Worm (Caenorhabditis elegans): Measurements from ENCODE around the gene F35F11.2.
A peak's percentile ranks its signal among the peaks of the same experiment; 100 is the strongest.

Gene F35F11.2

DNA sequence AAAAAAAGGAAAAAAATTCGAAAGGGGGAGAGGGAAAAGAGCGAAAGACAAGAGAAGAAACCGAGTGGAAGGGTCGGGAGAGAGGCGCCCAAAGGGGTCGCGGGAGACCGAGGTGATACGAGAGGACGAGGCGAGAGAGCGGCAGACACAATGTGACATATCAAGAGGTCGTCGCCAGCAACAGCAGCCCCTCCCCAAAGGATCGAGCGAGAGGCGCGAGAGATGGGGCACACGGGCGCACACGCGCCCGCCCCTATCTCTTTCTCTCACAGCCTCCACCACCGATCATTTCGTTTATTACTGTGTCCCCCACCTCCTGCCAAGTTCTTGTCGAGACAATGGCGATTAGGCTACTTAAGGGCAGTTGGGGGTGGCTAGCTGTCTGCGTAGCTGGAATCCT, 11.9 kb upstream of the F35F11.2 start (continued):
- TF ChIP-seq tlp-1 (tag; optimal IDR thresholded peaks at IDR 0.05) (no peak), isw-1 (GFP tag; IDR thresholded peaks at IDR 0.05) (no peak), ces-1 (GFP tag; optimal IDR thresholded peaks at IDR 0.05) (no peak), pax-3 (tag; optimal IDR thresholded peaks at IDR 0.05) (no peak), zag-1 (tag; optimal IDR thresholded peaks at IDR 0.05) (no peak), ceh-90 (tag; optimal IDR thresholded peaks at IDR 0.05) (no peak), snpc-4 (tag; optimal IDR thresholded peaks at IDR 0.05) (no peak), nhr-237 (tag; optimal IDR thresholded peaks at IDR 0.05) (peak; percentile 19), irx-1 (tag; optimal IDR thresholded peaks at IDR 0.05) (peak; percentile 15), dsc-1 (tag; optimal IDR thresholded peaks at IDR 0.05) (peak; percentile 35), unc-130 (tag; optimal IDR thresholded peaks at IDR 0.05) (peak; percentile 76), ztf-11 (tag; optimal IDR thresholded peaks at IDR 0.05) (no peak), Y116A8C.19 (tag; optimal IDR thresholded peaks at IDR 0.05; ENCODE audit: borderline replicate concordance) (no peak), fkh-4 (tag; optimal IDR thresholded peaks at IDR 0.05; ENCODE audit: borderline replicate concordance) (no peak)

DNA sequence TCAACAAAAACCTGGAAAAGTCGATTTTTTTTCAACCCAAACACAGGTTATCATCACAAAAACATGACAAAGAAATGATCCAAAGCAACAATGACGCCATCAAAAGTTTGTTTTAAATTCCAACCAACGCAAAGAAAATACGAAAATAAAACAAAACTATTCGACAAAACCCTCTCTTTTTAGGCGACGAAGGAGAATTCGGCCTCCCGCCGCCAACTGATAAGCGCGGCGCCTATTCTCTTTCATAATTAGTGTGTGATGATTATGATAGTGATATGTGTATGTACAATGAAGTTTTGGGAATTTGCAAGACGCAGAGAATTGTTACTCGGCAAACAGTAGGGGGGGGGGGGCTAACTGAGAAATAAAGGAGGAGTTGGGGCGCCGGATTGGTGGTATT, 10.8 kb upstream of the F35F11.2 start:
- TF ChIP-seq elt-3 (tag; optimal IDR thresholded peaks at IDR 0.05) = peak in 1 of 6 experiments; percentile 27
- TF ChIP-seq blmp-1 (tag; optimal IDR thresholded peaks at IDR 0.05) = peak; percentile 57
- TF ChIP-seq lin-35 (GFP tag; optimal IDR thresholded peaks at IDR 0.05) = peak in 1 of 2 experiments; percentile 44
- no peak for TF ChIP-seq aha-1 (tag; optimal IDR thresholded peaks at IDR 0.05)
- no peak for TF ChIP-seq nhr-76 (tag; optimal IDR thresholded peaks at IDR 0.05)
- TF ChIP-seq efl-1 (optimal IDR thresholded peaks at IDR 0.05) = no peak
- TF ChIP-seq efl-1 (GFP tag; optimal IDR thresholded peaks at IDR 0.05 in 1 of 2) = peak in 1 of 2 experiments; percentile 50
- TF ChIP-seq elt-2 (tag; optimal IDR thresholded peaks at IDR 0.05) = peak; percentile 63

DNA sequence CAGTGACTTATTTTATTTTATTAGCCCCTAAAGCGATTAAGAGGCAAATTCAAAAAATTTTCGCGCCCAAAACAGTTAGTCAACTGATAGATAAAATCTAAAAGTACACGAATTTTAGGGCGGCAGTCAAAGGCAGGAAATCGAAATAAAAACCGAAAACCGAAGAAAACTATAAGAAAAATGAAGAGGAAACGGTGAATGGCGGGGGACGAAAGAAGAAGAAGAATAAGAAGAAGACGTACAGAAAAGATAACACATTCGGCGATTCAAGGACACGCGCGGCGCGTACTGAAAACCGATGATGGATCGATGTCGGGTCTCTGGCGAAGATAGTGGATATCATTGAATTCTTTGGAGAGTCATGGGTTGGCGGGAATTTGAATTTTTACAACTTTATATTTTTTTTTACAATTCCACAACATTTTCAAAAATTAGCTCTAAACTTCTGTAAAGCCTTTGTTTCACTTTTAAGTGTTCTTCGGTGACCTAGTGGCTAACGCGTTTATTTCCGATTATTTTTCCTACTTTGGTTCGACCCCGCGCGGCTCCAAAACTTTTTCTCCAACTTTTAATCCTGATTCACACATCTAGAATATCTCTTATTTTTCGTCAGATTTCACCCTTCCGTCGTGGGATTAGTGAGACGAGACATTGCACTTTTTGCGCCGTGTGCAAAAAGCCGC, 9.0 kb upstream of the F35F11.2 start:
- TF ChIP-seq efl-3 (GFP tag; optimal IDR thresholded peaks at IDR 0.05) (no peak), ceh-8 (GFP tag; optimal IDR thresholded peaks at IDR 0.05) (no peak), ceh-82 (tag; optimal IDR thresholded peaks at IDR 0.05) (peak in 1 of 3 experiments; percentile 6), nhr-90 (tag; optimal IDR thresholded peaks at IDR 0.05; ENCODE audit: poor library complexity) (peak; percentile 68), unc-30 (tag; optimal IDR thresholded peaks at IDR 0.05) (no peak), rnt-1 (tag; optimal IDR thresholded peaks at IDR 0.05) (peak; percentile 35), jun-1 (tag; optimal IDR thresholded peaks at IDR 0.05) (no peak), C04F5.9 (tag; optimal IDR thresholded peaks at IDR 0.05) (no peak), lin-35 (GFP tag; optimal IDR thresholded peaks at IDR 0.05) (peak; percentile 72 to 85), F16B12.6 (tag; optimal IDR thresholded peaks at IDR 0.05) (no peak), efl-1 (optimal IDR thresholded peaks at IDR 0.05) (peak in 1 of 2 experiments; percentile 77), efl-1 (GFP tag; optimal IDR thresholded peaks at IDR 0.05 in 1 of 2) (peak; percentile 74 to 98), ces-1 (GFP tag; optimal IDR thresholded peaks at IDR 0.05) (no peak), nhr-71 (tag; optimal IDR thresholded peaks at IDR 0.05) (peak; percentile 71), nhr-12 (tag; optimal IDR thresholded peaks at IDR 0.05) (no peak), lin-14 (GFP tag; optimal IDR thresholded peaks at IDR 0.05) (peak; percentile 81), ets-5 (GFP tag; IDR thresholded peaks at IDR 0.05) (no peak), ama-1 (optimal IDR thresholded peaks at IDR 0.05) (no peak), mdl-1 (tag; optimal IDR thresholded peaks at IDR 0.05) (peak in 1 of 2 experiments; percentile 43), ztf-11 (tag; optimal IDR thresholded peaks at IDR 0.05) (no peak), zip-4 (GFP tag; optimal IDR thresholded peaks at IDR 0.05) (no peak), elt-3 (tag; optimal IDR thresholded peaks at IDR 0.05) (peak in 5 of 6 experiments; percentile 53 to 95 (median 73)), sox-4 (tag; optimal IDR thresholded peaks at IDR 0.05) (no peak), aly-2 (tag; optimal IDR thresholded peaks at IDR 0.05) (no peak), dpl-1 (GFP tag; optimal IDR thresholded peaks at IDR 0.05) (peak; percentile 69 to 80 (median 75)), nhr-19 (GFP tag; conservative IDR thresholded peaks at IDR 0.05) (peak; percentile 29; the same call in 1 of the 2 replicates), sup-37 (GFP tag; optimal IDR thresholded peaks at IDR 0.05) (no peak), lin-13 (GFP tag; optimal IDR thresholded peaks at IDR 0.05) (peak; percentile 72), irx-1 (tag; optimal IDR thresholded peaks at IDR 0.05) (no peak), mab-9 (GFP tag; IDR thresholded peaks at IDR 0.05) (no peak), pag-3 (tag; optimal IDR thresholded peaks at IDR 0.05; ENCODE audit: borderline replicate concordance, insufficient read depth) (peak; percentile 59), lsy-2 (tag; optimal IDR thresholded peaks at IDR 0.05) (peak in 1 of 2 experiments; percentile 49), elt-2 (tag; optimal IDR thresholded peaks at IDR 0.05) (no peak), nhr-85 (tag) (peak; percentile 96)
